Worm (Caenorhabditis elegans) whole organism, young adult: ENCODE measurements around the gene F57A10.4.

Experiments
- B0019.2 ChIP-seq: fragments of 200-800 bp; sonication (Bioruptor generic); conservative IDR thresholded peaks from 2 replicates; pipeline ENCODE4 v1.3.6; 2022; ENCODE audit warnings: missing genetic modification reagents, missing genetic modification characterization, missing compliant biosample characterization
- B0261.1 ChIP-seq: sonication (generic microtip); optimal IDR thresholded peaks from 2 replicates; lab custom pipeline; 2016; ENCODE audit warnings: mild to moderate bottlenecking, missing genetic modification characterization, moderate library complexity, missing compliant biosample characterization
- B0336.3 ChIP-seq: fragments of 200-800 bp; sonication (Bioruptor generic); IDR thresholded peaks from 2 replicates; pipeline ENCODE4 v1.3.6; 2022; ENCODE audit warnings: missing genetic modification characterization, missing compliant biosample characterization
- C06A6.2 ChIP-seq: fragments of 200-800 bp; sonication (Bioruptor generic); conservative IDR thresholded peaks from 2 replicates; pipeline ENCODE4 v1.3.6; 2022; ENCODE audit warnings: missing genetic modification characterization, missing compliant biosample characterization
- D2030.7 ChIP-seq: fragments of 200-800 bp; sonication (Bioruptor generic); IDR thresholded peaks from 2 replicates; pipeline ENCODE4 v1.3.6; 2022; ENCODE audit warnings: missing genetic modification reagents, missing genetic modification characterization, missing compliant biosample characterization
- F10E7.11 ChIP-seq: sonication (generic microtip); optimal IDR thresholded peaks from 2 replicates; lab custom pipeline; 2017; ENCODE audit warnings: mild to moderate bottlenecking, missing genetic modification characterization, moderate library complexity, missing compliant biosample characterization
- F22D6.2 ChIP-seq: sonication (generic microtip); optimal IDR thresholded peaks from 2 replicates; lab custom pipeline; 2016; ENCODE audit warnings: mild to moderate bottlenecking, missing genetic modification characterization, missing compliant biosample characterization
- F33H1.4 ChIP-seq: fragments of 200-800 bp; sonication (Bioruptor generic); IDR thresholded peaks from 2 replicates; pipeline ENCODE4 v1.3.6; 2022; ENCODE audit warnings: missing genetic modification reagents, missing genetic modification characterization, missing compliant biosample characterization
- F39B2.1 ChIP-seq: fragments of 200-800 bp; sonication (Bioruptor generic); IDR thresholded peaks from 2 replicates; pipeline ENCODE4 v1.3.6; 2022; ENCODE audit warnings: missing genetic modification reagents, missing genetic modification characterization, missing compliant biosample characterization
- K12H6.12 ChIP-seq: fragments of 200-800 bp; sonication (Bioruptor generic); optimal IDR thresholded peaks from 2 replicates; lab custom pipeline; 2018; ENCODE audit warnings: mild to moderate bottlenecking, missing genetic modification characterization, missing compliant biosample characterization
- T26A5.8 ChIP-seq: sonication (generic microtip); optimal IDR thresholded peaks from 2 replicates; lab custom pipeline; 2016; ENCODE audit warnings: missing genetic modification characterization, missing compliant biosample characterization
- Y53G8AR.9 ChIP-seq: fragments of 200-800 bp; sonication (Bioruptor generic); conservative IDR thresholded peaks from 2 replicates; pipeline ENCODE4 v1.3.6; 2022; ENCODE audit warnings: missing genetic modification reagents, missing genetic modification characterization, missing compliant biosample characterization
- Y79H2A.3 ChIP-seq: fragments of 200-800 bp; sonication (Bioruptor generic); conservative IDR thresholded peaks from 2 replicates; pipeline ENCODE4 v1.3.6; 2022; ENCODE audit warnings: missing genetic modification reagents, missing genetic modification characterization, missing compliant biosample characterization
- Y95B8A.8 ChIP-seq: fragments of 200-800 bp; sonication (Bioruptor generic); IDR thresholded peaks from 2 replicates; pipeline ENCODE4 v1.3.6; 2022; ENCODE audit warnings: missing genetic modification reagents, missing genetic modification characterization, missing compliant biosample characterization
- aptf-3 ChIP-seq: fragments of 200-800 bp; sonication (Bioruptor generic); IDR thresholded peaks from 2 replicates; pipeline ENCODE4 v1.3.6; 2022; ENCODE audit warnings: missing genetic modification characterization, missing compliant biosample characterization
- attf-3 ChIP-seq: fragments of 200-800 bp; sonication (Bioruptor generic); conservative IDR thresholded peaks from 2 replicates; pipeline ENCODE4 v1.3.6; 2022; ENCODE audit warnings: missing genetic modification reagents, missing genetic modification characterization, missing compliant biosample characterization
- attf-6 ChIP-seq: fragments of 200-800 bp; sonication (Bioruptor generic); IDR thresholded peaks from 2 replicates; pipeline ENCODE4 v1.3.6; 2022; ENCODE audit warnings: missing genetic modification reagents, missing genetic modification characterization, missing compliant biosample characterization
- bed-1 ChIP-seq: fragments of 200-800 bp; sonication (Bioruptor generic); IDR thresholded peaks from 2 replicates; pipeline ENCODE4 v1.3.6; 2022; ENCODE audit warnings: missing genetic modification reagents, missing genetic modification characterization, missing compliant biosample characterization
- ccch-3 ChIP-seq: fragments of 200-800 bp; sonication (Bioruptor generic); optimal IDR thresholded peaks from 2 replicates; lab custom pipeline; 2018; ENCODE audit warnings: mild to moderate bottlenecking, missing genetic modification characterization, missing compliant biosample characterization
- ceh-58 ChIP-seq: fragments of 200-800 bp; sonication (Bioruptor generic); IDR thresholded peaks from 2 replicates; pipeline ENCODE4 v1.3.6; 2022; ENCODE audit warnings: missing genetic modification characterization, missing compliant biosample characterization
- ceh-79 ChIP-seq: sonication (generic microtip); optimal IDR thresholded peaks from 2 replicates; lab custom pipeline; 2017; ENCODE audit warnings: mild to moderate bottlenecking, missing genetic modification characterization, missing compliant biosample characterization
- dpff-1 ChIP-seq: sonication (generic microtip); optimal IDR thresholded peaks from 2 replicates; lab custom pipeline; 2017; ENCODE audit warnings: mild to moderate bottlenecking, missing genetic modification characterization, missing compliant biosample characterization
- efl-1 ChIP-seq: fragments of 150-350 bp; optimal IDR thresholded peaks from 2 replicates; lab custom pipeline; 2014; ENCODE audit warnings: missing biosample characterization, missing genetic modification reagents, missing genetic modification characterization
- egl-18 ChIP-seq: fragments of 200-800 bp; sonication (Bioruptor generic); IDR thresholded peaks from 2 replicates; pipeline ENCODE4 v1.3.6; 2022; ENCODE audit warnings: missing genetic modification reagents, missing genetic modification characterization, missing compliant biosample characterization
- egrh-3 ChIP-seq: fragments of 200-800 bp; sonication (Bioruptor generic); IDR thresholded peaks from 2 replicates; pipeline ENCODE4 v1.3.6; 2022; ENCODE audit warnings: missing genetic modification reagents, missing genetic modification characterization, missing compliant biosample characterization
- ekl-4 ChIP-seq: fragments of 200-800 bp; sonication (Bioruptor generic); IDR thresholded peaks from 2 replicates; pipeline ENCODE4 v1.3.6; 2022; ENCODE audit warnings: missing genetic modification reagents, missing genetic modification characterization, missing compliant biosample characterization
- hlh-26 ChIP-seq: fragments of 200-800 bp; sonication (Bioruptor generic); conservative IDR thresholded peaks from 2 replicates; pipeline ENCODE4 v1.3.6; 2022; ENCODE audit warnings: missing genetic modification reagents, missing genetic modification characterization, missing compliant biosample characterization
- hmg-1.2 ChIP-seq: fragments of 200-800 bp; sonication (Bioruptor generic); IDR thresholded peaks from 2 replicates; pipeline ENCODE4 v1.3.6; 2022; ENCODE audit warnings: missing genetic modification reagents, missing genetic modification characterization, missing compliant biosample characterization
- hmg-20 ChIP-seq: fragments of 200-800 bp; sonication (Bioruptor generic); IDR thresholded peaks from 2 replicates; pipeline ENCODE4 v1.3.6; 2022; ENCODE audit warnings: missing genetic modification reagents, missing genetic modification characterization, missing compliant biosample characterization
- hrde-1 ChIP-seq: sonication (generic microtip); optimal IDR thresholded peaks from 2 replicates; lab custom pipeline; 2016; ENCODE audit warnings: missing genetic modification characterization, mild to moderate bottlenecking, missing compliant biosample characterization, moderate library complexity, missing genotype, missing genetic modification reagents, borderline replicate concordance
- lin-54 ChIP-seq: fragments of 200-800 bp; sonication (Bioruptor generic); optimal IDR thresholded peaks from 2 replicates; lab custom pipeline; 2018; ENCODE audit warnings: mild to moderate bottlenecking, missing genetic modification characterization, missing compliant biosample characterization
- lir-1 ChIP-seq: fragments of 200-800 bp; sonication (Bioruptor generic); conservative IDR thresholded peaks from 2 replicates; pipeline ENCODE4 v1.3.6; 2022; ENCODE audit warnings: missing genetic modification reagents, missing genetic modification characterization, missing compliant biosample characterization
- madf-3 ChIP-seq: fragments of 200-800 bp; sonication (Bioruptor generic); IDR thresholded peaks from 2 replicates; pipeline ENCODE4 v1.3.6; 2022; ENCODE audit warnings: missing genetic modification reagents, missing genetic modification characterization, missing compliant biosample characterization
- madf-8 ChIP-seq: fragments of 200-800 bp; sonication (Bioruptor generic); conservative IDR thresholded peaks from 2 replicates; pipeline ENCODE4 v1.3.6; 2022; ENCODE audit warnings: missing genetic modification reagents, missing genetic modification characterization, missing compliant biosample characterization
- mcd-1 ChIP-seq: fragments of 200-800 bp; sonication (Bioruptor generic); IDR thresholded peaks from 2 replicates; pipeline ENCODE4 v1.3.6; 2022; ENCODE audit warnings: missing genetic modification reagents, missing genetic modification characterization, missing compliant biosample characterization
- nfyb-1 ChIP-seq: fragments of 200-800 bp; sonication (Bioruptor generic); IDR thresholded peaks from 2 replicates; pipeline ENCODE4 v1.3.6; 2022; ENCODE audit warnings: missing genetic modification reagents, missing genetic modification characterization, missing compliant biosample characterization
- nhr-120 ChIP-seq: fragments of 200-800 bp; sonication (Bioruptor generic); IDR thresholded peaks from 2 replicates; pipeline ENCODE4 v1.3.6; 2022; ENCODE audit warnings: missing genetic modification characterization, missing compliant biosample characterization
- nhr-90 ChIP-seq: sonication (generic microtip); optimal IDR thresholded peaks from 2 replicates; lab custom pipeline; 2016; ENCODE audit warnings: missing genotype, mild to moderate bottlenecking, missing genetic modification characterization, missing compliant biosample characterization
- pbrm-1 ChIP-seq: fragments of 200-800 bp; sonication (Bioruptor generic); IDR thresholded peaks from 2 replicates; pipeline ENCODE4 v1.3.6; 2022; ENCODE audit warnings: missing genetic modification reagents, missing genetic modification characterization, missing compliant biosample characterization
- rec-8 ChIP-seq, 2 experiments: sonication (generic microtip); optimal IDR thresholded peaks; 2 replicates each; lab custom pipeline; 2016; ENCODE audit warnings: mild to moderate bottlenecking in 2 of 2, missing genetic modification characterization in 2 of 2, missing genetic modification reagents in 2 of 2, missing genotype in 2 of 2, missing biosample characterization in 1 of 2, missing compliant biosample characterization in 1 of 2, moderate library complexity in 1 of 2
- rpc-1 ChIP-seq, 2 experiments: fragments of 150-350 bp in 1 of 2; sonication (generic microtip) in 1 of 2; optimal IDR thresholded peaks; 2 replicates each; lab custom pipeline; 2014 to 2018; ENCODE audit warnings: missing biosample characterization in 1 of 2, missing genetic modification characterization in 1 of 2, missing genetic modification reagents in 1 of 2, missing genotype in 1 of 2
- sptf-2 ChIP-seq: fragments of 200-800 bp; sonication (Bioruptor generic); optimal IDR thresholded peaks from 2 replicates; lab custom pipeline; 2018; ENCODE audit warnings: mild to moderate bottlenecking, missing genetic modification characterization, missing compliant biosample characterization
- unc-130 ChIP-seq: sonication (generic microtip); optimal IDR thresholded peaks from 2 replicates; lab custom pipeline; 2016; ENCODE audit warnings: missing genetic modification reagents, missing genetic modification characterization, missing compliant biosample characterization
- unc-62 ChIP-seq: fragments of 150-350 bp; optimal IDR thresholded peaks from 2 replicates; lab custom pipeline; 2014; ENCODE audit warnings: missing biosample characterization, missing genetic modification reagents, missing genetic modification characterization
- ztf-18 ChIP-seq: sonication (generic microtip); optimal IDR thresholded peaks from 2 replicates; lab custom pipeline; 2016; ENCODE audit warnings: missing genotype, mild to moderate bottlenecking, missing genetic modification characterization, missing compliant biosample characterization
- ztf-25 ChIP-seq: fragments of 200-800 bp; sonication (Bioruptor generic); IDR thresholded peaks from 2 replicates; pipeline ENCODE4 v1.3.6; 2022; ENCODE audit warnings: missing genetic modification reagents, missing genetic modification characterization, missing compliant biosample characterization
- ztf-28 ChIP-seq: fragments of 200-800 bp; sonication (Bioruptor generic); IDR thresholded peaks from 2 replicates; pipeline ENCODE4 v1.3.6; 2022; ENCODE audit warnings: missing genetic modification reagents, missing genetic modification characterization, missing compliant biosample characterization
- ztf-3 ChIP-seq: fragments of 200-800 bp; sonication (Bioruptor generic); optimal IDR thresholded peaks from 2 replicates; lab custom pipeline; 2018; ENCODE audit warnings: mild to moderate bottlenecking, missing genetic modification characterization, missing compliant biosample characterization
- ztf-6 ChIP-seq: fragments of 200-800 bp; sonication (Bioruptor generic); IDR thresholded peaks from 2 replicates; pipeline ENCODE4 v1.3.6; 2022; ENCODE audit warnings: missing genetic modification reagents, missing genetic modification characterization, missing compliant biosample characterization

The F57A10.4 gene

DNA sequence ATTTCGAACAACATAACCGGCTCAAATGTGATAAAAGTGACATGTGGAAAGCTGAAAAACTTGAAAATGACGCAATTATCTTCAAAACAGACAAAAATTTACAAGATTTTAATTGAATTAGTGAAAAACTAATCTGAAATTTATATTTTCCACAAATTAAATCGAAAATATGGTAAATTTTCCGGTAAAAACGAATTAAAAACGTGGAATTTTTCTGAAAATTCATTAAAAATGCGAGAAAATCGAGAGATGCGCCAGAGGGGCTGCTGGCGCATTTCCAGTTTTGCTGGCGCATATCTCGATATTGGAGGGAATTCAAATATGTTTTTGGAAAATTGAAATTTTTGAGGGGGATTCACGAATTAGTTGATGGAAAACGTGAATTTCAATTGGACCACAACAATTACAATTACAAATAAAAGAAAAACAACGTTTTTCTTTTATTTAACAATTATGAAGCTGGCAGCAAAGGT is 3.1 kb upstream of the F57A10.4 start, which contains the start of the genes haf-3 and F57A10.2 (continued):
- TF ChIP-seq nfyb-1 (GFP tag; lab: Robert Waterston, UW) = peak; percentile 92
- peak; percentile 82 for TF ChIP-seq ekl-4 (GFP tag; lab: Robert Waterston, UW)
- TF ChIP-seq F10E7.11 (tag; lab: Kevin White, UChicago) = no peak
- no peak for TF ChIP-seq dpff-1 (tag; lab: Kevin White, UChicago)
- TF ChIP-seq nhr-90 = no peak
- TF ChIP-seq bed-1 = no peak
- TF ChIP-seq ceh-79 (tag; lab: Kevin White, UChicago) = no peak
- no peak for TF ChIP-seq ztf-28
- no peak for TF ChIP-seq rpc-1 (optimal IDR thresholded peaks at IDR 0.05; lab: Kevin White, UChicago)
- TF ChIP-seq rpc-1 (tag; optimal IDR thresholded peaks at IDR 0.05; lab: Kevin White, UChicago) = no peak
- peak; percentile 60 for TF ChIP-seq K12H6.12 (tag; lab: Kevin White, UChicago)
- no peak for TF ChIP-seq hlh-26
- TF ChIP-seq sptf-2 (GFP tag; lab: Kevin White, UChicago) = no peak
- TF ChIP-seq hmg-1.2 (GFP tag; lab: Robert Waterston, UW) = peak; percentile 57
- no peak for TF ChIP-seq ccch-3 (GFP tag; lab: Kevin White, UChicago)
- TF ChIP-seq ztf-18 = peak; percentile 98
- TF ChIP-seq efl-1 = peak; percentile 90
- peak; percentile 68 for TF ChIP-seq F33H1.4
- no peak for TF ChIP-seq hrde-1
- no peak for TF ChIP-seq T26A5.8
- peak; percentile 75; the same call in 1 of the 2 replicates for TF ChIP-seq hmg-20 (GFP tag; lab: Robert Waterston, UW)
- no peak for TF ChIP-seq unc-130 (GFP tag; lab: Kevin White, UChicago)
- no peak for TF ChIP-seq ztf-3
- peak; percentile 75 for TF ChIP-seq C06A6.2
- no peak for TF ChIP-seq unc-62 (GFP tag; lab: Kevin White, UChicago)
- no peak for TF ChIP-seq ceh-58
- no peak for TF ChIP-seq ztf-6
- TF ChIP-seq D2030.7 (GFP tag; lab: Robert Waterston, UW) = peak; percentile 83
- no peak for TF ChIP-seq Y79H2A.3 (GFP tag; lab: Robert Waterston, UW)
- no peak for TF ChIP-seq rec-8 (tag; optimal IDR thresholded peaks at IDR 0.05; lab: Kevin White, UChicago)
- peak; percentile 12 for TF ChIP-seq F22D6.2

DNA sequence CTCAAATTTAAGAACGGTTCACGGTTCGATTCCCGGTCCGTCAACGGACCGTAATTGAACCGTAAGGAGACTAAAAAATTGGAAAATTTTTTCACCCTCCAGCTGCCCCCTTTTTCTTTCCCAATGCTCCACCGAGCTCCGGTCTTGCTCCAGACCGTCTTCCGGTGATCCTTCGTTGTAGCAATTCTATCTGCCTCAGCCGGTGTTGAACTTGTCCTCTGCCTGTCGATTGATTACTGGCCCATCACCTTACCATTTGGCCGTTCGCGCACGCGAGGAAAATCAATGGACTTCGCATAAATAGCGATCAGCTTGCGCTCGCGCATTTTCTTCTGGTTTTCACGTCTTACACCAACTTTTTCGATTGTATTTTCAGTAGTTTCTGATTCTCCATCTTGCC is 1.9 kb upstream of the F57A10.4 start:
- peak; percentile 84 for TF ChIP-seq Y53G8AR.9
- TF ChIP-seq lin-54 (GFP tag; lab: Kevin White, UChicago) = peak; percentile 52
- TF ChIP-seq mcd-1 (GFP tag; lab: Robert Waterston, UW) = peak; percentile 79
- TF ChIP-seq F33H1.4 = peak; percentile 27; the same call in 1 of the 2 replicates
- peak; percentile 87 for TF ChIP-seq nfyb-1 (GFP tag; lab: Robert Waterston, UW)
- peak; percentile 95; the same call in 1 of the 2 replicates for TF ChIP-seq aptf-3 (GFP tag; lab: Robert Waterston, UW)
- peak; percentile 19 for TF ChIP-seq nhr-90
- TF ChIP-seq pbrm-1 = peak; percentile 76
- TF ChIP-seq B0261.1 (tag; lab: Kevin White, UChicago) = peak; percentile 60
- 0 out of 2 replicates have a peak, but pooled peaks have one; percentile 37 for TF ChIP-seq lir-1 (GFP tag; lab: Robert Waterston, UW)
- peak; percentile 72; the same call in 1 of the 2 replicates for TF ChIP-seq ztf-25 (GFP tag; lab: Robert Waterston, UW)
- peak; percentile 84; the same call in 1 of the 2 replicates for TF ChIP-seq bed-1
- TF ChIP-seq Y95B8A.8 (GFP tag; lab: Robert Waterston, UW) = peak; percentile 69; the same call in 1 of the 2 replicates
- TF ChIP-seq nhr-120 = peak; percentile 86; the same call in 1 of the 2 replicates
- TF ChIP-seq egrh-3 (GFP tag; lab: Robert Waterston, UW) = peak; percentile 41; the same call in 1 of the 2 replicates
- TF ChIP-seq B0336.3 = 0 out of 2 replicates have a peak, but pooled peaks have one; percentile 30
- 0 out of 2 replicates have a peak, but pooled peaks have one; percentile 29 for TF ChIP-seq egl-18 (GFP tag; lab: Robert Waterston, UW)
- TF ChIP-seq F39B2.1 (GFP tag; lab: Robert Waterston, UW) = peak; percentile 74
- peak; percentile 39 for TF ChIP-seq madf-8 (GFP tag; lab: Robert Waterston, UW)
- TF ChIP-seq attf-6 (GFP tag; lab: Robert Waterston, UW) = peak; percentile 89
- TF ChIP-seq B0019.2 = peak; percentile 53
- TF ChIP-seq attf-3 (GFP tag; lab: Robert Waterston, UW) = 0 out of 2 replicates have a peak, but pooled peaks have one; percentile 35
- TF ChIP-seq madf-3 (GFP tag; lab: Robert Waterston, UW) = peak; percentile 81
